Fruit fly (Drosophila melanogaster) whole organism, embryonic: ENCODE data around the gene RfC3.

Experiments used
- Atf-2 ChIP-seq: fragments of 200-800 bp; sonication (Bioruptor generic); optimal IDR thresholded peaks from 2 replicates; lab custom pipeline; 2016; ENCODE audit warnings: missing biosample characterization, missing genetic modification characterization
- Awh ChIP-seq: fragments of 200-800 bp; sonication (Bioruptor generic); IDR thresholded peaks from 2 replicates; pipeline ENCODE4, ENCODE4 v1.3.6; 2022; ENCODE audit warnings: missing biosample characterization, missing genetic modification characterization
- B-H2 ChIP-seq: fragments of 200-800 bp; sonication (Bioruptor generic); optimal IDR thresholded peaks from 2 replicates; lab custom pipeline; 2018; ENCODE audit warnings: missing biosample characterization, mild to moderate bottlenecking, missing genetic modification characterization
- CG1024 ChIP-seq: fragments of 200-800 bp; sonication (Bioruptor generic); IDR thresholded peaks from 2 replicates; pipeline ENCODE4 v1.3.6; 2022; ENCODE audit warnings: missing biosample characterization, missing genetic modification characterization
- CG12744 ChIP-seq: fragments of 200-800 bp; sonication (Bioruptor generic); optimal IDR thresholded peaks from 2 replicates; lab custom pipeline; 2016; ENCODE audit warnings: missing biosample characterization, missing genetic modification characterization
- CG12942 ChIP-seq: fragments of 200-800 bp; sonication (Bioruptor generic); optimal IDR thresholded peaks from 3 replicates; lab custom pipeline; 2016; ENCODE audit warnings: missing biosample characterization, missing genetic modification characterization
- CG13624 ChIP-seq: fragments of 200-800 bp; sonication (Bioruptor generic); optimal IDR thresholded peaks from 2 replicates; lab custom pipeline; 2016; ENCODE audit warnings: missing biosample characterization, missing genetic modification characterization
- CG14965 ChIP-seq: fragments of 200-800 bp; sonication (Bioruptor generic); optimal IDR thresholded peaks from 2 replicates; lab custom pipeline; 2016; ENCODE audit warnings: missing biosample characterization, missing genetic modification characterization, borderline replicate concordance
- CG15011 ChIP-seq: fragments of 200-800 bp; sonication (Bioruptor generic); optimal IDR thresholded peaks from 3 replicates; lab custom pipeline; 2018; ENCODE audit warnings: missing biosample characterization, mild to moderate bottlenecking, missing genetic modification characterization
- CG1647 ChIP-seq: fragments of 200-800 bp; sonication (Bioruptor generic); optimal IDR thresholded peaks from 3 replicates; lab custom pipeline; 2016; ENCODE audit warnings: missing biosample characterization, missing genetic modification characterization
- CG17612 ChIP-seq: fragments of 200-800 bp; sonication (Bioruptor generic); IDR thresholded peaks from 2 replicates; pipeline ENCODE4 v1.3.6; 2022; ENCODE audit warnings: missing biosample characterization, missing genetic modification characterization
- CG2199 ChIP-seq: fragments of 200-800 bp; sonication (Bioruptor generic); IDR thresholded peaks from 3 replicates; pipeline ENCODE4 v1.3.6; 2022; ENCODE audit warnings: missing biosample characterization, missing genetic modification characterization
- CG7357 ChIP-seq: fragments of 200-800 bp; sonication (Bioruptor generic); IDR thresholded peaks from 3 replicates; pipeline ENCODE4 v1.3.6; 2022; ENCODE audit warnings: missing biosample characterization, missing genetic modification characterization
- CG7556 ChIP-seq: fragments of 200-800 bp; sonication (Bioruptor generic); optimal IDR thresholded peaks from 2 replicates; lab custom pipeline; 2017; ENCODE audit warnings: missing biosample characterization, mild to moderate bottlenecking, missing genetic modification characterization
- CG9215 ChIP-seq: fragments of 200-800 bp; sonication (Bioruptor generic); IDR thresholded peaks from 2 replicates; pipeline ENCODE4 v1.3.6; 2022; ENCODE audit warnings: missing biosample characterization, missing genetic modification characterization
- Chrac-16 ChIP-seq: fragments of 200-800 bp; sonication (Bioruptor generic); optimal IDR thresholded peaks from 3 replicates; lab custom pipeline; 2016; ENCODE audit warnings: missing biosample characterization, missing genetic modification characterization
- CoRest ChIP-seq: fragments of 200-800 bp; sonication (Bioruptor generic); optimal IDR thresholded peaks from 3 replicates; lab custom pipeline; 2018; ENCODE audit warnings: missing biosample characterization, mild to moderate bottlenecking, missing genetic modification characterization, moderate library complexity
- CrebB ChIP-seq: fragments of 200-800 bp; sonication (Bioruptor generic); optimal IDR thresholded peaks from 3 replicates; lab custom pipeline; 2018; ENCODE audit warnings: missing biosample characterization, mild to moderate bottlenecking, missing genetic modification characterization
- Dbx ChIP-seq: fragments of 200-800 bp; sonication (Bioruptor generic); IDR thresholded peaks from 3 replicates; pipeline ENCODE4 v1.3.6; 2022; ENCODE audit warnings: missing biosample characterization, missing genetic modification characterization
- GATAe ChIP-seq: fragments of 200-800 bp; sonication (Bioruptor generic); conservative IDR thresholded peaks from 2 replicates; pipeline ENCODE4 v1.3.6; 2022; ENCODE audit warnings: missing biosample characterization, missing genetic modification characterization
- HLHmδ ChIP-seq: fragments of 200-800 bp; sonication (Bioruptor generic); optimal IDR thresholded peaks from 2 replicates; lab custom pipeline; 2018; ENCODE audit warnings: missing biosample characterization, mild to moderate bottlenecking, missing genetic modification characterization, moderate library complexity
- NK7.1 ChIP-seq: fragments of 200-800 bp; sonication (Bioruptor generic); optimal IDR thresholded peaks from 3 replicates; lab custom pipeline; 2016; ENCODE audit warnings: missing biosample characterization, missing genetic modification characterization
- Poxn ChIP-seq: fragments of 200-800 bp; sonication (Bioruptor generic); IDR thresholded peaks from 2 replicates; pipeline ENCODE4 v1.3.6; 2022; ENCODE audit warnings: missing biosample characterization, missing genetic modification characterization
- Spps ChIP-seq: fragments of 200-800 bp; sonication (Bioruptor generic); optimal IDR thresholded peaks from 2 replicates; lab custom pipeline; 2018; ENCODE audit warnings: missing biosample characterization, mild to moderate bottlenecking, missing genetic modification characterization
- Tbp ChIP-seq: fragments of >200 bp; optimal IDR thresholded peaks from 2 replicates; lab custom pipeline; 2018; ENCODE audit warnings: missing biosample characterization, missing genetic modification characterization
- Trl ChIP-seq, 3 experiments: fragments of >200 bp in 2 of 3; fragments of 200-800 bp in 1 of 3; sonication (Bioruptor generic) in 1 of 3; optimal IDR thresholded peaks; 2 replicates in 1 of 3; 3 replicates in 2 of 3; lab custom pipeline; 2016 to 2017; ENCODE audit warnings: missing biosample characterization in 1 of 3, missing genetic modification characterization in 1 of 3
- YL-1 ChIP-seq: fragments of 200-800 bp; sonication (Bioruptor generic); optimal IDR thresholded peaks from 3 replicates; lab custom pipeline; 2017; ENCODE audit warnings: missing biosample characterization, mild to moderate bottlenecking, missing genetic modification characterization
- ase ChIP-seq: fragments of 200-800 bp; sonication (Bioruptor generic); IDR thresholded peaks from 3 replicates; pipeline ENCODE4 v1.3.6; 2022; ENCODE audit warnings: missing biosample characterization, missing genetic modification characterization
- br ChIP-seq: fragments of >200 bp; optimal IDR thresholded peaks from 2 replicates; lab custom pipeline; 2017
- chif ChIP-seq, 2 experiments: fragments of 200-800 bp; sonication (Bioruptor generic); optimal IDR thresholded peaks; 3 replicates each; lab custom pipeline; 2016; ENCODE audit warnings: missing biosample characterization in 2 of 2, missing genetic modification characterization in 2 of 2
- ci ChIP-seq: fragments of 200-800 bp; sonication (Bioruptor generic); IDR thresholded peaks from 3 replicates; pipeline ENCODE4 v1.3.6; 2022; ENCODE audit warnings: missing biosample characterization, missing genetic modification characterization
- cwo ChIP-seq: fragments of 200-800 bp; sonication (Bioruptor generic); optimal IDR thresholded peaks from 3 replicates; lab custom pipeline; 2017; ENCODE audit warnings: missing biosample characterization, missing genetic modification characterization, mild to moderate bottlenecking, moderate library complexity, missing genetic modification reagents
- fu2 ChIP-seq: fragments of 200-800 bp; sonication (Bioruptor generic); optimal IDR thresholded peaks from 2 replicates; lab custom pipeline; 2016; ENCODE audit warnings: missing biosample characterization, missing genetic modification characterization
- grau ChIP-seq: fragments of 200-800 bp; optimal IDR thresholded peaks from 3 replicates; lab custom pipeline; 2019; ENCODE audit warnings: missing biosample characterization, mild to moderate bottlenecking, missing genetic modification characterization, moderate library complexity
- gsb-n ChIP-seq: fragments of 200-800 bp; sonication (Bioruptor generic); optimal IDR thresholded peaks from 3 replicates; lab custom pipeline; 2018; ENCODE audit warnings: missing biosample characterization, mild to moderate bottlenecking, missing genetic modification characterization
- hkb ChIP-seq, 2 experiments: fragments of 200-800 bp in 1 of 2; fragments of >200 bp in 1 of 2; sonication (Bioruptor generic) in 1 of 2; IDR thresholded peaks in 1 of 2; optimal IDR thresholded peaks in 1 of 2; 2 replicates each; pipeline versions ENCODE4 v1.3.6 to Lab custom; 2017 to 2022; ENCODE audit warnings: missing biosample characterization in 1 of 2, missing genetic modification characterization in 1 of 2
- jing ChIP-seq: fragments of 200-800 bp; sonication (Bioruptor generic); optimal IDR thresholded peaks from 2 replicates; lab custom pipeline; 2018; ENCODE audit warnings: missing biosample characterization, mild to moderate bottlenecking, missing genetic modification characterization
- lilli ChIP-seq: fragments of 200-800 bp; sonication (Bioruptor generic); optimal IDR thresholded peaks from 3 replicates; lab custom pipeline; 2016; ENCODE audit warnings: missing biosample characterization, missing genetic modification characterization
- odd ChIP-seq: fragments of 200-800 bp; sonication (Bioruptor generic); optimal IDR thresholded peaks from 2 replicates; lab custom pipeline; 2017; ENCODE audit warnings: missing biosample characterization, mild to moderate bottlenecking, missing genetic modification characterization
- p53 ChIP-seq: fragments of 200-800 bp; sonication (Bioruptor generic); optimal IDR thresholded peaks from 2 replicates; lab custom pipeline; 2016; ENCODE audit warnings: missing biosample characterization, missing genetic modification characterization
- psq ChIP-seq: fragments of 200-800 bp; sonication (Bioruptor generic); optimal IDR thresholded peaks from 2 replicates; lab custom pipeline; 2017; ENCODE audit warnings: missing biosample characterization, missing genetic modification characterization
- ro ChIP-seq: fragments of 200-800 bp; sonication (Bioruptor generic); IDR thresholded peaks from 2 replicates; pipeline ENCODE4 v1.3.6; 2022; ENCODE audit warnings: missing biosample characterization, missing genetic modification characterization
- run ChIP-seq: fragments of 200-800 bp; sonication (Bioruptor generic); optimal IDR thresholded peaks from 3 replicates; lab custom pipeline; 2018; ENCODE audit warnings: missing biosample characterization, mild to moderate bottlenecking, missing genetic modification characterization
- sima ChIP-seq: fragments of 200-800 bp; sonication (Bioruptor generic); optimal IDR thresholded peaks from 2 replicates; lab custom pipeline; 2016; ENCODE audit warnings: missing biosample characterization, missing genetic modification characterization
- sisA ChIP-seq: fragments of 200-800 bp; sonication (Bioruptor generic); IDR thresholded peaks from 2 replicates; pipeline ENCODE4 v1.3.6; 2022; ENCODE audit warnings: missing biosample characterization, missing genetic modification characterization
- so ChIP-seq: fragments of 200-800 bp; sonication (Bioruptor generic); IDR thresholded peaks from 3 replicates; pipeline ENCODE4 v1.3.6; 2022; ENCODE audit warnings: missing biosample characterization, missing genetic modification characterization
- sqz ChIP-seq: fragments of 200-800 bp; sonication (Bioruptor generic); optimal IDR thresholded peaks from 3 replicates; lab custom pipeline; 2018; ENCODE audit warnings: missing biosample characterization, mild to moderate bottlenecking, missing genetic modification characterization
- toy ChIP-seq: fragments of 200-800 bp; sonication (Bioruptor generic); IDR thresholded peaks from 2 replicates; pipeline ENCODE4 v1.3.6; 2022; ENCODE audit warnings: missing biosample characterization, missing genetic modification characterization
- trh ChIP-seq: fragments of 200-800 bp; sonication (Bioruptor generic); optimal IDR thresholded peaks from 2 replicates; lab custom pipeline; 2016; ENCODE audit warnings: missing biosample characterization, missing genetic modification characterization

RfC3 gene

DNA sequence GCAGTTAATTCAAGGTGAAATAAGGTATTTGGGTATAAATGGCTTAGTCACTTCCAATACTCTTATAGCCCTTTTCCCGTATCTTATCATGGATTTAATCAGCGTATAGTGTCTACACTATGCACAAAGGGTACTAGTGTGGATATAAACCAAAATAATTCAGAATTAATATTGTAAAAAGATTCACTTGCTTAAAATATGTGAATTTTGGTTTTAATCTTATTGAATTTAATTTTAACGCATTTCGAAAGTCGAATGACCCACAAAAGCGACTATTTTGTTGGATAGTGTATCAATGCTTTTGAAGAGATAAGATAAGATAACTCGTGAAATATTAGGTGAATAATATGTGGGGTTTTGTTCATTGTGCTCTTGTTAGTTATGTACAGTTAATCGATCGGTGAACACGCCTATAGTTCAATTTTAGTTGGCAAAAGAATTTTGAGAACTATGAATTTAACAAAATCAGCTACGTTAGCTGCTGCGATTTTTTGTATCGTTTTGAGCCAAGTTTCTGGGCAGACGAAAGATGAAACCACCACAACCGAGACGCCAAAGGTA is 37.0 kb upstream of the RfC3 start, which contains the start of gene CG5096 (continued):
- TF ChIP-seq Trl (optimal IDR thresholded peaks at IDR 0.05; lab: Kevin White, UChicago) (no peak), Trl (GFP tag; optimal IDR thresholded peaks at IDR 0.05; lab: Kevin White, UChicago) (peak; percentile 74), CG14965 (no peak), Dbx (GFP tag; lab: Robert Waterston, UW) (peak; percentile 94), CG1647 (GFP tag; lab: Kevin White, UChicago) (peak; percentile 67), CG9215 (no peak; the same call in none of the 2 replicates), Spps (tag; lab: Kevin White, UChicago) (peak; percentile 67), CG12942 (GFP tag; lab: Kevin White, UChicago) (peak; percentile 76), ci (peak; percentile 94), CG7556 (GFP tag; lab: Kevin White, UChicago) (peak; percentile 81), CG17612 (peak; percentile 74), CG13624 (GFP tag; lab: Kevin White, UChicago) (peak; percentile 79), psq (GFP tag; lab: Kevin White, UChicago) (peak; percentile 49), toy (peak; percentile 74; the same call in 1 of the 2 replicates), br (lab: Kevin White, UChicago) (no peak), sisA (GFP tag; lab: Robert Waterston, UW) (peak; percentile 72; the same call in 1 of the 2 replicates), Tbp (GFP tag; lab: Kevin White, UChicago) (no peak), chif (GFP tag; optimal IDR thresholded peaks at IDR 0.05; lab: Kevin White, UChicago) (peak; percentile 62 to 64), p53 (GFP tag; lab: Kevin White, UChicago) (no peak), grau (tag; lab: Kevin White, UChicago) (peak; percentile 93), CrebB (tag; lab: Kevin White, UChicago) (peak; percentile 89)

DNA sequence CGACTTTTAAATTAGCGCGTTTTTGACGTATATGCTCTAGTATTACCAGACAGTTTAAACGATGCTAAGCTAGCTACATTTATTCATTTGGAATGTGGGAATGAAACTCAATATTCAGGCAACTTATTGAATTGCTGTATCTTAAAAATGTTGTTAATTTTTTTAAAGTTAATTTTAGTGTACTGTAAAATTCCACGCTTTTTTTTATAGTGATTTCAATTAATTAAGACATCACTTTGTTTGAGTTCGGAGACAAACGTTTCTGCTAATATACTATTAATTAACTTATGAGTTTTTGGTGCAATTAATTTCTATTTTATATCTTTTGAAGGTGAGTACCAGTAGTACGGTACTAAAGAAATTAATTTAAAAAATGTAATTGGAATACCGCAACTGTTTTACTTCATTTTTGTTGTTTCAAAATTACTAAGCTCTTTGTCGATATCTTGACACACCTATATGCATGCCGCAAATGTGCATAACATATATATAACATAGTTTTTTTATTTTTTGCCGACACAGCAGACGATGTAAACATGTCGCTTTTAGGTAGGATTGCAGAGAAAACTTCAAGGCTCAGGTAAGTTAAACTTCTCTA is 32.7 kb upstream of the RfC3 start, which contains the start of the genes Cdk1 and mRpS7:
Gene Cdk1 (minus strand): TSS at position 55 of the 598 bp plus-strand sequence.
Gene mRpS7 (plus strand): TSS at position 455 of the 598 bp plus-strand sequence.
- TF ChIP-seq Atf-2 (peak; percentile 38), ase (GFP tag; lab: Robert Waterston, UW) (peak; percentile 60; the same call in 2 of the 3 replicates), Awh (GFP tag; lab: Robert Waterston, UW) (peak; percentile 54; the same call in 1 of the 2 replicates), odd (no peak), ro (GFP tag; lab: Robert Waterston, UW) (no peak), gsb-n (tag; lab: Kevin White, UChicago) (peak; percentile 76), sqz (GFP tag; lab: Kevin White, UChicago) (peak; percentile 39), CoRest (tag; lab: Kevin White, UChicago) (peak; percentile 90), so (0 out of 3 replicates have a peak, but pooled peaks have one; percentile 34), CG17612 (no peak), cwo (GFP tag; lab: Kevin White, UChicago) (peak; percentile 44), run (tag; lab: Kevin White, UChicago) (no peak), HLHmδ (GFP tag; lab: Kevin White, UChicago) (no peak), hkb (optimal IDR thresholded peaks at IDR 0.05; lab: Kevin White, UChicago) (no peak), hkb (GFP tag; IDR thresholded peaks at IDR 0.05; lab: Robert Waterston, UW) (peak; percentile 82), GATAe (GFP tag; lab: Robert Waterston, UW) (no peak), CG1024 (GFP tag; lab: Robert Waterston, UW) (peak; percentile 69; the same call in 1 of the 2 replicates), lilli (GFP tag; lab: Kevin White, UChicago) (peak; percentile 71), Poxn (GFP tag; lab: Robert Waterston, UW) (0 out of 2 replicates have a peak, but pooled peaks have one; percentile 35), CG12744 (GFP tag; lab: Kevin White, UChicago) (peak; percentile 30), CG7357 (peak; percentile 65; the same call in 2 of the 3 replicates), Chrac-16 (GFP tag; lab: Kevin White, UChicago) (peak; percentile 76), jing (GFP tag; lab: Kevin White, UChicago) (no peak), NK7.1 (GFP tag; lab: Kevin White, UChicago) (no peak), fu2 (GFP tag; lab: Kevin White, UChicago) (peak; percentile 29), sima (GFP tag; lab: Kevin White, UChicago) (no peak), YL-1 (GFP tag; lab: Kevin White, UChicago) (peak; percentile 26), B-H2 (GFP tag; lab: Kevin White, UChicago) (peak; percentile 26), CG2199 (no peak), trh (GFP tag; lab: Kevin White, UChicago) (peak; percentile 60), CG15011 (GFP tag; lab: Kevin White, UChicago) (peak; percentile 41)
